Worm (Caenorhabditis elegans) whole organism, mixed stage, embryonic: ENCODE results near the gene ben-1.

ENCODE experiments used
- elt-3 ChIP-seq: fragments of 150-350 bp; optimal IDR thresholded peaks from 2 replicates; lab custom pipeline; 2014; ENCODE audit warnings: missing biosample characterization, missing genetic modification characterization
- hlh-1 ChIP-seq: fragments of 150-350 bp; optimal IDR thresholded peaks from 2 replicates; lab custom pipeline; 2014; ENCODE audit warnings: missing biosample characterization, missing genetic modification reagents, missing genetic modification characterization
- mab-5 ChIP-seq: fragments of 150-350 bp; optimal IDR thresholded peaks from 2 replicates; lab custom pipeline; 2014; ENCODE audit warnings: missing biosample characterization, missing genetic modification characterization
- mep-1 ChIP-seq: fragments of 150-350 bp; optimal IDR thresholded peaks from 2 replicates; lab custom pipeline; 2017; ENCODE audit warnings: missing biosample characterization, missing genetic modification reagents, missing genetic modification characterization, inconsistent platforms
- nhr-12 ChIP-seq: fragments of 150-350 bp; optimal IDR thresholded peaks from 2 replicates; lab custom pipeline; 2014; ENCODE audit warnings: missing biosample characterization, missing genetic modification characterization
- nhr-2 ChIP-seq: fragments of 150-350 bp; optimal IDR thresholded peaks from 2 replicates; lab custom pipeline; 2014; ENCODE audit warnings: missing biosample characterization, missing genetic modification characterization
- snpc-4 ChIP-seq: fragments of 150-350 bp; optimal IDR thresholded peaks from 2 replicates; lab custom pipeline; 2014; ENCODE audit warnings: missing biosample characterization, missing genetic modification characterization
- tbx-8 ChIP-seq: fragments of 200-800 bp; sonication (Bioruptor generic); optimal IDR thresholded peaks from 2 replicates; lab custom pipeline; 2018; ENCODE audit warnings: mild to moderate bottlenecking, missing genetic modification characterization, moderate library complexity, missing compliant biosample characterization
- unc-39 ChIP-seq: fragments of 150-350 bp; optimal IDR thresholded peaks from 2 replicates; lab custom pipeline; 2014; ENCODE audit warnings: missing biosample characterization, missing genetic modification characterization

DNA sequence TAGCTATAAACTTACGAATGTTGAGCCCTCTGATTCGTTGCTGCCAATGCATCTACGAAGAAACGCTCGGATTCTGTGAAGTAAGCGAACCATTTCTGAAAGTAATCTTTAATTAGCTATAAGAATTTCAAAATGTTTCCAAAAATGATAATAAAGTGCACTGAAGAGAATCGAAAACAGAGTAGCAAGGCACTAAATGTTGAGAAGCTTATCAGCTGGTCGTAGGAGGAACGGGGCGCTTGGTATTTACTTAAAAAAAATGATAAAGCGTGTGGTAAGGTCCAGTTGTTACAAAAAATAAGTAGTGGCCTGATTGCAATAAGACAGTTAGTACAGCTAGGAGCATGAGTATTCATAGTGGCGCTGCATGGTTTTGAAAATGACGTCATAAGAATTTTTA lies 4.9 kb upstream of the ben-1 start, which contains the start of gene C54C6.7:
- TF ChIP-seq snpc-4 (tag; lab: Kevin White, UChicago) (no peak), nhr-12 (no peak), elt-3 (no peak), mep-1 (tag; lab: Kevin White, UChicago) (no peak), mab-5 (tag; lab: Kevin White, UChicago) (no peak), tbx-8 (GFP tag; lab: Kevin White, UChicago) (no peak), nhr-2 (no peak), unc-39 (no peak), hlh-1 (tag; lab: Kevin White, UChicago) (no peak)
